Worm (Caenorhabditis elegans) whole organism, L4/young adult: ENCODE results near the gene srab-2.

Experiments
- W03F9.2 ChIP-seq: fragments of 150-350 bp; optimal IDR thresholded peaks from 2 replicates; lab custom pipeline; 2014; ENCODE audit warnings: missing biosample characterization, missing genetic modification characterization
- dao-5 ChIP-seq: sonication (generic microtip); optimal IDR thresholded peaks from 2 replicates; lab custom pipeline; 2016; ENCODE audit warnings: missing genotype, missing genetic modification characterization, moderate library complexity, missing compliant biosample characterization
- him-1 ChIP-seq: sonication (generic microtip); optimal IDR thresholded peaks from 2 replicates; lab custom pipeline; 2016; ENCODE audit warnings: missing genotype, missing genetic modification reagents, missing genetic modification characterization, missing compliant biosample characterization

DNA sequence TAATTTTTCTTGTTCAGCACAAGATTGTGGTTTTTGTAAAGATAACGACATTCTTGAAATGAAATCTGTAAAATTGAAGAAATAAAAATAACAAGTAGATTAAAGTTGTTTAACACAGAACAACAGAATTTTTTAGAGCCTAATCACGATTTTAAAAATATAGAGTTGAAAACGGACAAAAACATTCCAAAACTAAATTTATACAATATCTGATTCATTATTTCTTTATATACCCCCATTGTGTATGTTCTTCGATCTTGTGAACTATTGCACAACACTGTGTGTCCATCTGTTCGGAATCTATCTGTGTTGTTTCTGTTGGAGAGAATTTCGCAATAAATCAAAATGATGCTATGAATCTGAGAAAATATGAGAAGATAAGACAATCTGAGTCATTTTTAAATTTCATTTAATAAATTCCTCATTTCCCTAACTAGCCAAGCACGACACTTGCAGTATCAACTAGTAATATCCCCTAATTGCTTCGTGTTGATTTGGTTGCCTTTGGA, 19.8 kb downstream of the srab-2 start, which contains the start of gene Y58A7A.4:
- TF ChIP-seq him-1 (tag; lab: Kevin White, UChicago) (no peak), dao-5 (tag; lab: Kevin White, UChicago) (no peak), W03F9.2 (no peak)
